Worm (Caenorhabditis elegans): ENCODE results near the gene D2007.1.

Gene D2007.1

DNA sequence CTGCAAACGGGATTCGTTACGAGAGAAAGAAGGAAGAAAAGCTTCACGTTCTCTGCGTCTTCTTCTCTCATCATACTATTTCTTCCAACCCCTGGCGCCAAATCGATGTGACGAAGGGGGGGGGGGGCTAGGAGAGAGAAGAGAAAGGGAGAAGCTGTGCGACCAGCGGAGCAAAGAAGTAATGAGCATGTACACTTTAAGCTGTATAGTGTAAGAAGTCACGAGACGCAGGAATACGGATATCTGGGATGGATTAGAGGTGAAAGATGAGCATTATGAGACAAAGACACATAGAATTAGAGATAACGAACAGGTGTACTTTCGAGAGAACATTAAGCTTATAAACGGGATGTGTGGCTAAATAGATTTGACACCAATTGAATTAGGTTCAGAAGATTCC is 46.5 kb downstream of the D2007.1 start:
- TF ChIP-seq lin-32 (GFP tag; optimal IDR thresholded peaks at IDR 0.05) (no peak), ceh-39 (tag; optimal IDR thresholded peaks at IDR 0.05) (no peak), mep-1 (tag; optimal IDR thresholded peaks at IDR 0.05) (no peak), lsy-2 (tag; optimal IDR thresholded peaks at IDR 0.05) (no peak), bed-3 (GFP tag; optimal IDR thresholded peaks at IDR 0.05) (no peak), nhr-12 (tag; optimal IDR thresholded peaks at IDR 0.05) (no peak), sptf-1 (tag; optimal IDR thresholded peaks at IDR 0.05) (no peak), tbx-8 (GFP tag; optimal IDR thresholded peaks at IDR 0.05) (no peak), hlh-1 (tag; optimal IDR thresholded peaks at IDR 0.05) (peak; percentile 58), nhr-2 (tag; optimal IDR thresholded peaks at IDR 0.05) (no peak), ces-1 (GFP tag; optimal IDR thresholded peaks at IDR 0.05) (peak; percentile 62), nhr-237 (tag; optimal IDR thresholded peaks at IDR 0.05) (no peak), nhr-76 (tag; optimal IDR thresholded peaks at IDR 0.05) (no peak), nhr-28 (tag; optimal IDR thresholded peaks at IDR 0.05) (no peak), M03D4.4 (tag; optimal IDR thresholded peaks at IDR 0.05) (no peak), ham-2 (GFP tag; optimal IDR thresholded peaks at IDR 0.05) (no peak), snpc-4 (tag; optimal IDR thresholded peaks at IDR 0.05) (no peak), ceh-43 (GFP tag; optimal IDR thresholded peaks at IDR 0.05) (no peak), lin-13 (tag; optimal IDR thresholded peaks at IDR 0.05) (no peak), cnd-1 (tag; optimal IDR thresholded peaks at IDR 0.05) (no peak), mab-5 (tag; optimal IDR thresholded peaks at IDR 0.05) (peak; percentile 21), ztf-11 (tag; optimal IDR thresholded peaks at IDR 0.05) (no peak), unc-39 (tag; optimal IDR thresholded peaks at IDR 0.05) (no peak), ceh-83 (GFP tag; optimal IDR thresholded peaks at IDR 0.05) (no peak), unc-62 (GFP tag; optimal IDR thresholded peaks at IDR 0.05) (peak; percentile 36), unc-120 (tag; optimal IDR thresholded peaks at IDR 0.05; ENCODE audit: poor library complexity, severe bottlenecking) (peak; percentile 83), zip-8 (tag; optimal IDR thresholded peaks at IDR 0.05) (no peak), sem-2 (GFP tag; optimal IDR thresholded peaks at IDR 0.05) (no peak), blmp-1 (tag; optimal IDR thresholded peaks at IDR 0.05) (no peak), drap-1 (GFP tag; optimal IDR thresholded peaks at IDR 0.05) (no peak)

DNA sequence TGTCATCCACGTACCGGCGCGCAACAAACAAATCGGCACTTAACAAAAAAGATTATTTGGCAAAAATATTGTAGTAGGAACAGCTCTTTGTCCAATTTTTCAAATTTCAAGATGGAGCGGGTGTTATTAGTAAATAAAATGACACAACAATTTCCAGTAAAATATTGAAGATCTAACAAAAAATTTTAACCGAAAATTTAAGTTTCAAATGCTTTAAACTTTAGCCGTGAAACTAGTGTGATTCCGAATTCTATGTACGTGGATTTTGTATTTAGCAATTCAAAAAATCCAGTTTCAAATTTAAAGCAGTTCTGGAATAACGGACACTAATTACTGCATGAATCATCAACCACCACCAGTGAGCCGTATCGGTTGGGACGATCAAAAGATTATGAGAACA is 47.5 kb downstream of the D2007.1 start, which contains the start of gene snb-5:
Gene snb-5, plus strand, starts transcription at position 301 of the 400 bp plus-strand sequence.
- TF ChIP-seq elt-3 (tag; optimal IDR thresholded peaks at IDR 0.05) (no peak), hlh-1 (tag; optimal IDR thresholded peaks at IDR 0.05) (no peak), elt-1 (tag; optimal IDR thresholded peaks at IDR 0.05; ENCODE audit: borderline replicate concordance, insufficient read depth) (no peak), bed-3 (GFP tag; optimal IDR thresholded peaks at IDR 0.05) (no peak), nhr-2 (tag; optimal IDR thresholded peaks at IDR 0.05) (no peak), nhr-76 (tag; optimal IDR thresholded peaks at IDR 0.05) (no peak), ces-1 (GFP tag; optimal IDR thresholded peaks at IDR 0.05) (no peak), snpc-4 (tag; optimal IDR thresholded peaks at IDR 0.05) (no peak), mab-5 (tag; optimal IDR thresholded peaks at IDR 0.05) (no peak), ham-2 (GFP tag; optimal IDR thresholded peaks at IDR 0.05) (no peak), sptf-1 (tag; optimal IDR thresholded peaks at IDR 0.05) (no peak), mep-1 (tag; optimal IDR thresholded peaks at IDR 0.05) (no peak), tbx-8 (GFP tag; optimal IDR thresholded peaks at IDR 0.05) (no peak), unc-39 (tag; optimal IDR thresholded peaks at IDR 0.05) (no peak), ztf-11 (tag; optimal IDR thresholded peaks at IDR 0.05) (no peak), nhr-12 (tag; optimal IDR thresholded peaks at IDR 0.05) (no peak), mls-2 (tag; optimal IDR thresholded peaks at IDR 0.05) (no peak)
